Worm (Caenorhabditis elegans): ENCODE results near the gene prx-13.

Gene prx-13

DNA sequence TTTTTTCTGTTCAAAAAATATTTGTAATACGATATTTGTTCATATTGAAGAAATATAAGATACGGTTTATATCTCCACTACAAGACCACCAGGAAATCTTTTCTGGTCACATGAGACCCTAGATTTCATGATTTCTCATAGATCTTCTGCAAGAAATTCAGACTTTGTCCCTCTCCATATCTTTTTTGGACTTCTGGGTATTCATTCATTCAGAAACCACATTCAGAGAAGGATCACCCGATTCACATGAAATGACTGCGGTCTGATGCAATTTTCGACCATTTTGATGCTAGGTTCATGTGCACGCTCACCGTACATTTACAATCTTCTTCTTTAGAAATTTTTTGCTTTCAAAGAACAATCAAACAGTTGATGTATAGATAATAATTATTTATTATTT, 28.0 kb upstream of the prx-13 start:
- peak in 1 of 2 experiments; percentile 63 for TF ChIP-seq unc-62 (GFP tag; optimal IDR thresholded peaks at IDR 0.05 in 1 of 2)
- TF ChIP-seq unc-62 (tag; optimal IDR thresholded peaks at IDR 0.05): no peak
- peak; percentile 38 for TF ChIP-seq hlh-30 (tag; optimal IDR thresholded peaks at IDR 0.05; ENCODE audit: insufficient read depth)
- TF ChIP-seq hlh-11 (tag; optimal IDR thresholded peaks at IDR 0.05): peak; percentile 51
- no peak for TF ChIP-seq dve-1 (tag; optimal IDR thresholded peaks at IDR 0.05; ENCODE audit: insufficient read depth)
- TF ChIP-seq nhr-28 (tag; optimal IDR thresholded peaks at IDR 0.05): peak; percentile 73
- no peak for TF ChIP-seq nhr-76 (tag; optimal IDR thresholded peaks at IDR 0.05)
- TF ChIP-seq lin-29 (GFP tag; IDR thresholded peaks at IDR 0.05): no peak
- TF ChIP-seq mdl-1 (tag; optimal IDR thresholded peaks at IDR 0.05): peak in 1 of 2 experiments; percentile 67

DNA sequence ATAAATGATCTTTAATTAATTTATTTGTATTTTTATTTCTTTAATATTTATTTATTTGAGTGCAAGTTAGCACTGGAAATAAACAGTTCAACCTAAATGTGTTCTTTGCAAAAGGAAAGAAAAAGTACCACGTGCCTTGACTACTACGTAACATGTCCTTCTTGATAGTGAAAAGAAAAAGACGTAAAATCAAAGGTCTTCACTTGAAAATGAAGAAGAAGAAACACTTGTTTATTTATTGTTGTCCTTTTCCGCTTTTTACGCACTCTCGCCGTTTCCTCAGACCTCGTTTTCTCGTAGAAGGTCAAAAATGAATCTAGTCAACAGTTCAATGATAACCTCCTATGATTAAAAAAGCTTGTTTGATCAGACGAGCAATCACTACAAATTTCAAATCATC, 26.1 kb upstream of the prx-13 start:
- TF ChIP-seq hlh-11 (tag; optimal IDR thresholded peaks at IDR 0.05): peak; percentile 3
- TF ChIP-seq saeg-2 (GFP tag; IDR thresholded peaks at IDR 0.05): no peak
- TF ChIP-seq hif-1 (tag; optimal IDR thresholded peaks at IDR 0.05): no peak
- no peak for TF ChIP-seq lin-38 (GFP tag; IDR thresholded peaks at IDR 0.05)
- TF ChIP-seq hmg-1.1 (GFP tag; IDR thresholded peaks at IDR 0.05): no peak
- no peak for TF ChIP-seq F10B5.3 (tag; optimal IDR thresholded peaks at IDR 0.05)
- no peak for TF ChIP-seq snpc-4 (tag; optimal IDR thresholded peaks at IDR 0.05)
- TF ChIP-seq zip-2 (tag; optimal IDR thresholded peaks at IDR 0.05): no peak
- TF ChIP-seq duxl-1 (tag; optimal IDR thresholded peaks at IDR 0.05; ENCODE audit: poor library complexity): no peak
- TF ChIP-seq ztf-11 (tag; optimal IDR thresholded peaks at IDR 0.05): no peak
- TF ChIP-seq egl-43 (GFP tag; IDR thresholded peaks at IDR 0.05): no peak
- TF ChIP-seq spr-1 (tag; optimal IDR thresholded peaks at IDR 0.05): no peak
- no peak for TF ChIP-seq cey-2 (tag; optimal IDR thresholded peaks at IDR 0.05; ENCODE audit: borderline replicate concordance, insufficient read depth)
- no peak for TF ChIP-seq zfp-3 (GFP tag; conservative IDR thresholded peaks at IDR 0.05)
- no peak for TF ChIP-seq dmd-9 (GFP tag; IDR thresholded peaks at IDR 0.05)
- TF ChIP-seq nhr-48 (tag; optimal IDR thresholded peaks at IDR 0.05): no peak
- no peak for TF ChIP-seq rbr-2 (tag; optimal IDR thresholded peaks at IDR 0.05)
- TF ChIP-seq fos-1 (tag; optimal IDR thresholded peaks at IDR 0.05): no peak
- TF ChIP-seq lin-39 (tag; optimal IDR thresholded peaks at IDR 0.05): no peak
- TF ChIP-seq nhr-102 (tag; optimal IDR thresholded peaks at IDR 0.05): no peak
- TF ChIP-seq nhr-237 (tag; optimal IDR thresholded peaks at IDR 0.05): no peak
- no peak for TF ChIP-seq F49E8.2 (tag; optimal IDR thresholded peaks at IDR 0.05; ENCODE audit: borderline replicate concordance)
- no peak for TF ChIP-seq daf-12 (tag; optimal IDR thresholded peaks at IDR 0.05)
- TF ChIP-seq ceh-44 (GFP tag; IDR thresholded peaks at IDR 0.05): no peak
- TF ChIP-seq attf-4 (tag; optimal IDR thresholded peaks at IDR 0.05): no peak
- TF ChIP-seq dmd-8 (GFP tag; IDR thresholded peaks at IDR 0.05): no peak
- TF ChIP-seq aha-1 (tag): no peak
- no peak for TF ChIP-seq dmd-6 (GFP tag; IDR thresholded peaks at IDR 0.05)
- no peak for TF ChIP-seq tag-97 (GFP tag; IDR thresholded peaks at IDR 0.05)
- TF ChIP-seq Y5F2A.4 (GFP tag; optimal IDR thresholded peaks at IDR 0.05): no peak
- TF ChIP-seq nhr-25 (tag; optimal IDR thresholded peaks at IDR 0.05; ENCODE audit: borderline replicate concordance, insufficient read depth): no peak
- no peak for TF ChIP-seq egl-27 (tag; optimal IDR thresholded peaks at IDR 0.05)
- no peak for TF ChIP-seq set-16 (GFP tag; IDR thresholded peaks at IDR 0.05)
- peak in 1 of 2 experiments; percentile 16 for TF ChIP-seq lsy-2 (tag; optimal IDR thresholded peaks at IDR 0.05)
- peak; percentile 56 for TF ChIP-seq nhr-28 (tag; optimal IDR thresholded peaks at IDR 0.05)
- no peak for TF ChIP-seq php-3 (GFP tag; IDR thresholded peaks at IDR 0.05)
- no peak for TF ChIP-seq skn-1 (tag; optimal IDR thresholded peaks at IDR 0.05)
- TF ChIP-seq vab-7 (GFP tag; IDR thresholded peaks at IDR 0.05): no peak
- TF ChIP-seq nhr-76 (tag; optimal IDR thresholded peaks at IDR 0.05): no peak
- TF ChIP-seq gei-8 (GFP tag; optimal IDR thresholded peaks at IDR 0.05): no peak
- TF ChIP-seq nhr-6 (tag; optimal IDR thresholded peaks at IDR 0.05): no peak
- no peak for TF ChIP-seq daf-16 (GFP tag; optimal IDR thresholded peaks at IDR 0.05)
- peak; percentile 39 for TF ChIP-seq daf-16 (tag; optimal IDR thresholded peaks at IDR 0.05)
- TF ChIP-seq Y48G9A.11 (GFP tag; IDR thresholded peaks at IDR 0.05): no peak
- peak; percentile 26 for TF ChIP-seq dve-1 (tag; optimal IDR thresholded peaks at IDR 0.05; ENCODE audit: insufficient read depth)
